Fruit fly (Drosophila melanogaster) whole organism, adult: ENCODE results near the gene CG14362.

Experiments used
- CG11617 ChIP-seq: fragments of 200-800 bp; sonication (Bioruptor generic); optimal IDR thresholded peaks from 2 replicates; lab custom pipeline; 2017; ENCODE audit warnings: mild to moderate bottlenecking, missing biosample characterization, missing genetic modification reagents, missing genetic modification characterization
- CG12768 ChIP-seq: fragments of 200-800 bp; sonication (Bioruptor generic); optimal IDR thresholded peaks from 2 replicates; lab custom pipeline; 2017; ENCODE audit warnings: missing biosample characterization, missing genetic modification characterization, mild to moderate bottlenecking, moderate library complexity, missing genetic modification reagents
- CG14711 ChIP-seq: fragments of 200-800 bp; sonication (Bioruptor generic); optimal IDR thresholded peaks from 2 replicates; lab custom pipeline; 2018; ENCODE audit warnings: missing biosample characterization, mild to moderate bottlenecking, missing genetic modification characterization, moderate library complexity
- CG1620 ChIP-seq: fragments of 200-800 bp; sonication (Bioruptor generic); optimal IDR thresholded peaks from 2 replicates; lab custom pipeline; 2016; ENCODE audit warnings: missing biosample characterization, missing genetic modification characterization
- CG33017 ChIP-seq: fragments of 200-800 bp; sonication (Bioruptor generic); optimal IDR thresholded peaks from 2 replicates; lab custom pipeline; 2018; ENCODE audit warnings: missing biosample characterization, mild to moderate bottlenecking, missing genetic modification characterization, moderate library complexity
- CG5204 ChIP-seq: fragments of 200-800 bp; sonication (Bioruptor generic); optimal IDR thresholded peaks from 2 replicates; lab custom pipeline; 2016; ENCODE audit warnings: missing biosample characterization, missing genetic modification characterization
- CG7045 ChIP-seq: fragments of 200-800 bp; sonication (Bioruptor generic); optimal IDR thresholded peaks from 2 replicates; lab custom pipeline; 2017; ENCODE audit warnings: missing biosample characterization, mild to moderate bottlenecking, missing genetic modification characterization
- CG7101 ChIP-seq: fragments of 200-800 bp; sonication (Bioruptor generic); optimal IDR thresholded peaks from 2 replicates; lab custom pipeline; 2018; ENCODE audit warnings: missing biosample characterization, mild to moderate bottlenecking, missing genetic modification characterization, moderate library complexity
- Clk ChIP-seq: fragments of 200-800 bp; sonication (Bioruptor generic); optimal IDR thresholded peaks from 2 replicates; lab custom pipeline; 2017; ENCODE audit warnings: missing biosample characterization, missing genetic modification characterization
- Crg-1 ChIP-seq: fragments of 200-800 bp; sonication (Bioruptor generic); optimal IDR thresholded peaks from 2 replicates; lab custom pipeline; 2016; ENCODE audit warnings: missing biosample characterization, missing genetic modification characterization
- Hr96 ChIP-seq: fragments of 200-800 bp; sonication (Bioruptor generic); optimal IDR thresholded peaks from 2 replicates; lab custom pipeline; 2016; ENCODE audit warnings: missing biosample characterization, missing genetic modification characterization
- Mnt ChIP-seq: fragments of 200-800 bp; sonication (Bioruptor generic); optimal IDR thresholded peaks from 2 replicates; lab custom pipeline; 2016; ENCODE audit warnings: missing biosample characterization, mild to moderate bottlenecking, missing genetic modification characterization
- bab1 ChIP-seq: fragments of 200-800 bp; sonication (Bioruptor generic); optimal IDR thresholded peaks from 3 replicates; lab custom pipeline; 2019; ENCODE audit warnings: missing biosample characterization, mild to moderate bottlenecking, missing genetic modification characterization, moderate library complexity
- cic ChIP-seq: fragments of 200-800 bp; sonication (Bioruptor generic); optimal IDR thresholded peaks from 2 replicates; lab custom pipeline; 2017; ENCODE audit warnings: missing biosample characterization, mild to moderate bottlenecking, missing genetic modification characterization, moderate library complexity
- cnc ChIP-seq, 2 experiments: fragments of >200 bp; optimal IDR thresholded peaks; 2 replicates each; lab custom pipeline; 2017
- kay ChIP-seq: fragments of 200-800 bp; sonication (Bioruptor generic); peaks from one replicate; lab custom pipeline; 2016; ENCODE audit warnings: missing biosample characterization, missing genetic modification characterization, borderline replicate concordance
- ovo ChIP-seq: fragments of 200-800 bp; sonication (Bioruptor generic); optimal IDR thresholded peaks from 2 replicates; lab custom pipeline; 2016; ENCODE audit warnings: missing biosample characterization, missing genetic modification characterization
- pad ChIP-seq: fragments of 200-800 bp; sonication (Bioruptor generic); optimal IDR thresholded peaks from 3 replicates; lab custom pipeline; 2017; ENCODE audit warnings: missing biosample characterization, missing genetic modification characterization, mild to moderate bottlenecking, moderate library complexity, missing genetic modification reagents
- toe ChIP-seq: fragments of 200-800 bp; sonication (Bioruptor generic); optimal IDR thresholded peaks from 2 replicates; lab custom pipeline; 2016; ENCODE audit warnings: missing biosample characterization, missing genetic modification characterization

The CG14362 gene

dm6 chr3R:13892870-13893269 is 37.6 kb upstream of the CG14362 start:
- TF ChIP-seq CG33017 (tag; lab: Kevin White, UChicago) = no peak
- TF ChIP-seq CG7101 = no peak

- TF ChIP-seq CG33017 (tag; lab: Kevin White, UChicago) (no peak), bab1 (GFP tag; lab: Kevin White, UChicago) (no peak), cic (GFP tag; lab: Kevin White, UChicago) (no peak), ovo (GFP tag; lab: Kevin White, UChicago) (no peak), CG14711 (tag; lab: Kevin White, UChicago) (no peak), CG7045 (GFP tag; lab: Kevin White, UChicago) (no peak), kay (GFP tag; lab: Kevin White, UChicago) (no peak), CG1620 (GFP tag; lab: Kevin White, UChicago) (no peak), cnc (optimal IDR thresholded peaks at IDR 0.05; lab: Kevin White, UChicago) (no peak), Clk (GFP tag; lab: Kevin White, UChicago) (no peak), CG7101 (no peak), CG12768 (no peak), Hr96 (GFP tag; lab: Kevin White, UChicago) (no peak), Crg-1 (GFP tag; lab: Kevin White, UChicago) (no peak)
Observed at dm6 chr3R:13888332-13888731, 33.1 kb upstream of the CG14362 start.

- TF ChIP-seq toe (GFP tag; lab: Kevin White, UChicago) (no peak), Hr96 (GFP tag; lab: Kevin White, UChicago) (no peak), Clk (GFP tag; lab: Kevin White, UChicago) (no peak), Mnt (no peak), cnc (optimal IDR thresholded peaks at IDR 0.05; lab: Kevin White, UChicago) (no peak), CG12768 (no peak), CG7101 (no peak), cic (GFP tag; lab: Kevin White, UChicago) (no peak), ovo (GFP tag; lab: Kevin White, UChicago) (no peak), CG7045 (GFP tag; lab: Kevin White, UChicago) (no peak)
Observed at dm6 chr3R:13887812-13888211, 32.6 kb upstream of the CG14362 start.

dm6 chr3R:13884929-13885328 is 29.7 kb upstream of the CG14362 start:
- no peak for TF ChIP-seq ovo (GFP tag; lab: Kevin White, UChicago)
- no peak for TF ChIP-seq CG33017 (tag; lab: Kevin White, UChicago)
- no peak for TF ChIP-seq Clk (GFP tag; lab: Kevin White, UChicago)
- no peak for TF ChIP-seq Crg-1 (GFP tag; lab: Kevin White, UChicago)
- TF ChIP-seq CG7045 (GFP tag; lab: Kevin White, UChicago) = no peak
- TF ChIP-seq toe (GFP tag; lab: Kevin White, UChicago) = no peak

- TF ChIP-seq CG7045 (GFP tag; lab: Kevin White, UChicago) = no peak
- TF ChIP-seq pad (GFP tag; lab: Kevin White, UChicago) = no peak
- TF ChIP-seq ovo (GFP tag; lab: Kevin White, UChicago) = no peak
- no peak for TF ChIP-seq Hr96 (GFP tag; lab: Kevin White, UChicago)
- no peak for TF ChIP-seq Crg-1 (GFP tag; lab: Kevin White, UChicago)
- TF ChIP-seq Mnt = no peak
- TF ChIP-seq CG7101 = no peak
- no peak for TF ChIP-seq toe (GFP tag; lab: Kevin White, UChicago)
- TF ChIP-seq bab1 (GFP tag; lab: Kevin White, UChicago) = no peak
- no peak for TF ChIP-seq cic (GFP tag; lab: Kevin White, UChicago)
- no peak for TF ChIP-seq Clk (GFP tag; lab: Kevin White, UChicago)
- TF ChIP-seq cnc (optimal IDR thresholded peaks at IDR 0.05; lab: Kevin White, UChicago) = no peak
- no peak for TF ChIP-seq kay (GFP tag; lab: Kevin White, UChicago)
- no peak for TF ChIP-seq CG33017 (tag; lab: Kevin White, UChicago)
- no peak for TF ChIP-seq CG12768
- TF ChIP-seq CG14711 (tag; lab: Kevin White, UChicago) = no peak
Observed at dm6 chr3R:13883388-13883787, 28.1 kb upstream of the CG14362 start.

dm6 chr3R:13880872-13881271 is 25.6 kb upstream of the CG14362 start:
- TF ChIP-seq Hr96 (GFP tag; lab: Kevin White, UChicago) (no peak), CG5204 (GFP tag; lab: Kevin White, UChicago) (no peak), Clk (GFP tag; lab: Kevin White, UChicago) (no peak), CG1620 (GFP tag; lab: Kevin White, UChicago) (no peak), CG33017 (tag; lab: Kevin White, UChicago) (no peak), Mnt (no peak), CG7101 (no peak), kay (GFP tag; lab: Kevin White, UChicago) (no peak), Crg-1 (GFP tag; lab: Kevin White, UChicago) (no peak)

- no peak for TF ChIP-seq cic (GFP tag; lab: Kevin White, UChicago)
- no peak for TF ChIP-seq bab1 (GFP tag; lab: Kevin White, UChicago)
- no peak for TF ChIP-seq CG7101
- TF ChIP-seq CG5204 (GFP tag; lab: Kevin White, UChicago) = no peak
- TF ChIP-seq Hr96 (GFP tag; lab: Kevin White, UChicago) = no peak
- TF ChIP-seq CG1620 (GFP tag; lab: Kevin White, UChicago) = no peak
- TF ChIP-seq CG11617 = no peak
- no peak for TF ChIP-seq Clk (GFP tag; lab: Kevin White, UChicago)
Observed at dm6 chr3R:13879349-13879748, 24.1 kb upstream of the CG14362 start.
